Fruit fly (Drosophila melanogaster) whole organism, prepupa: Measurements from ENCODE around the gene CG6204.

Source experiments
- Blimp-1 ChIP-seq: fragments of 200-800 bp; sonication (Bioruptor generic); optimal IDR thresholded peaks from 3 replicates; lab custom pipeline; 2017; ENCODE audit warnings: missing biosample characterization, missing genetic modification characterization, mild to moderate bottlenecking, moderate library complexity, missing genetic modification reagents
- CG10631 ChIP-seq: fragments of 200-800 bp; sonication (Bioruptor generic); optimal IDR thresholded peaks from 2 replicates; lab custom pipeline; 2016; ENCODE audit warnings: missing biosample characterization, missing genetic modification characterization
- CG10669 ChIP-seq: fragments of 200-800 bp; sonication (Bioruptor generic); optimal IDR thresholded peaks from 3 replicates; lab custom pipeline; 2018; ENCODE audit warnings: missing biosample characterization, mild to moderate bottlenecking, missing genetic modification characterization, moderate library complexity
- CG11294 ChIP-seq: fragments of 200-800 bp; sonication (Bioruptor generic); IDR thresholded peaks from 2 replicates; pipeline ENCODE4 v1.3.6; 2022; ENCODE audit warnings: missing biosample characterization, missing genetic modification characterization
- CG11762 ChIP-seq: fragments of 200-800 bp; sonication (Bioruptor generic); optimal IDR thresholded peaks from 3 replicates; lab custom pipeline; 2016; ENCODE audit warnings: missing biosample characterization, missing genetic modification characterization; ENCODE audit not compliant: insufficient read depth
- CG11902 ChIP-seq: fragments of 200-800 bp; sonication (Bioruptor generic); optimal IDR thresholded peaks from 3 replicates; lab custom pipeline; 2016; ENCODE audit warnings: missing biosample characterization, missing genetic modification characterization
- CG15336 ChIP-seq: fragments of 200-800 bp; sonication (Bioruptor generic); IDR thresholded peaks from 2 replicates; pipeline ENCODE4 v1.3.6; 2022; ENCODE audit warnings: missing biosample characterization, missing genetic modification characterization
- CG16779 ChIP-seq: fragments of 200-800 bp; sonication (Bioruptor generic); optimal IDR thresholded peaks from 3 replicates; lab custom pipeline; 2017; ENCODE audit warnings: missing biosample characterization, mild to moderate bottlenecking, missing genetic modification characterization
- CG3032 ChIP-seq: fragments of 200-800 bp; optimal IDR thresholded peaks from 2 replicates; lab custom pipeline; 2019; ENCODE audit warnings: missing biosample characterization, mild to moderate bottlenecking, missing genetic modification characterization, moderate library complexity
- CG34406 ChIP-seq: fragments of 200-800 bp; sonication (Bioruptor generic); optimal IDR thresholded peaks from 3 replicates; lab custom pipeline; 2016; ENCODE audit warnings: missing biosample characterization, missing genetic modification characterization
- CG6163 ChIP-seq: fragments of 200-800 bp; sonication (Bioruptor generic); IDR thresholded peaks from 3 replicates; pipeline ENCODE4 v1.3.6; 2022; ENCODE audit warnings: missing biosample characterization, missing genetic modification characterization
- CG6276 ChIP-seq: fragments of 200-800 bp; sonication (Bioruptor generic); optimal IDR thresholded peaks from 2 replicates; lab custom pipeline; 2017; ENCODE audit warnings: missing biosample characterization, mild to moderate bottlenecking, missing genetic modification characterization
- CG6792 ChIP-seq: fragments of 200-800 bp; sonication (Bioruptor generic); optimal IDR thresholded peaks from 3 replicates; lab custom pipeline; 2016; ENCODE audit warnings: missing biosample characterization, missing genetic modification characterization
- CG6808 ChIP-seq: fragments of 200-800 bp; sonication (Bioruptor generic); optimal IDR thresholded peaks from 3 replicates; lab custom pipeline; 2017; ENCODE audit warnings: missing biosample characterization, missing genetic modification characterization, mild to moderate bottlenecking, moderate library complexity, missing genetic modification reagents
- CG6854 ChIP-seq: fragments of 200-800 bp; sonication (Bioruptor generic); optimal IDR thresholded peaks from 2 replicates; lab custom pipeline; 2017; ENCODE audit warnings: missing biosample characterization, mild to moderate bottlenecking, missing genetic modification characterization
- CG8119 ChIP-seq: fragments of 200-800 bp; sonication (Bioruptor generic); IDR thresholded peaks from 3 replicates; pipeline ENCODE4 v1.3.6; 2022; ENCODE audit warnings: missing biosample characterization, missing genetic modification characterization
- CG8319 ChIP-seq: fragments of 200-800 bp; sonication (Bioruptor generic); optimal IDR thresholded peaks from 3 replicates; lab custom pipeline; 2016; ENCODE audit warnings: missing biosample characterization, missing genetic modification characterization
- CG8632 ChIP-seq: fragments of 200-800 bp; sonication (Bioruptor generic); optimal IDR thresholded peaks from 3 replicates; lab custom pipeline; 2016; ENCODE audit warnings: missing biosample characterization, missing genetic modification characterization
- CG9139 ChIP-seq: fragments of 200-800 bp; sonication (Bioruptor generic); optimal IDR thresholded peaks from 3 replicates; lab custom pipeline; 2017; ENCODE audit warnings: missing biosample characterization, mild to moderate bottlenecking, missing genetic modification characterization
- Eip75B ChIP-seq: fragments of 200-800 bp; sonication (Bioruptor generic); optimal IDR thresholded peaks from 3 replicates; lab custom pipeline; 2016; ENCODE audit warnings: missing biosample characterization, missing genetic modification characterization
- Eip78C ChIP-seq: fragments of 200-800 bp; sonication (Bioruptor generic); peaks from one replicate; lab custom pipeline; 2016; ENCODE audit warnings: missing biosample characterization, missing genetic modification characterization
- Eip93F ChIP-seq: fragments of 200-800 bp; sonication (Bioruptor generic); optimal IDR thresholded peaks from 2 replicates; lab custom pipeline; 2016; ENCODE audit warnings: missing biosample characterization, mild to moderate bottlenecking, missing genetic modification characterization
- Gug ChIP-seq: fragments of 200-800 bp; sonication (Bioruptor generic); IDR thresholded peaks from 2 replicates; pipeline ENCODE4 v1.3.6; 2022; ENCODE audit warnings: missing biosample characterization, missing genetic modification characterization
- Hr38 ChIP-seq: sonication (Bioruptor generic); optimal IDR thresholded peaks from 2 replicates; lab custom pipeline; 2016; ENCODE audit warnings: missing biosample characterization, missing genetic modification characterization
- Hr39 ChIP-seq: fragments of 200-800 bp; sonication (Bioruptor generic); optimal IDR thresholded peaks from 2 replicates; lab custom pipeline; 2016; ENCODE audit warnings: missing biosample characterization, missing genetic modification characterization
- Lpt ChIP-seq: fragments of 200-800 bp; sonication (Bioruptor generic); optimal IDR thresholded peaks from 3 replicates; lab custom pipeline; 2016; ENCODE audit warnings: missing biosample characterization, missing genetic modification characterization
- Met ChIP-seq: fragments of 200-800 bp; sonication (Bioruptor generic); optimal IDR thresholded peaks from 3 replicates; lab custom pipeline; 2016; ENCODE audit warnings: missing biosample characterization, missing genetic modification characterization
- OdsH ChIP-seq: fragments of 200-800 bp; sonication (Bioruptor generic); optimal IDR thresholded peaks from 3 replicates; lab custom pipeline; 2016; ENCODE audit warnings: missing biosample characterization, missing genetic modification characterization
- Smox ChIP-seq: fragments of 200-800 bp; sonication (Bioruptor generic); optimal IDR thresholded peaks from 3 replicates; lab custom pipeline; 2016; ENCODE audit warnings: missing biosample characterization, missing genetic modification characterization
- Sox102F ChIP-seq: fragments of 200-800 bp; sonication (Bioruptor generic); optimal IDR thresholded peaks from 2 replicates; lab custom pipeline; 2016; ENCODE audit warnings: missing biosample characterization, mild to moderate bottlenecking, missing genetic modification characterization
- cyc ChIP-seq: fragments of 200-800 bp; sonication (Bioruptor generic); optimal IDR thresholded peaks from 3 replicates; lab custom pipeline; 2016; ENCODE audit warnings: missing biosample characterization, missing genetic modification characterization
- dac ChIP-seq: fragments of 200-800 bp; sonication (Bioruptor generic); optimal IDR thresholded peaks from 2 replicates; lab custom pipeline; 2017; ENCODE audit warnings: missing biosample characterization, mild to moderate bottlenecking, missing genetic modification characterization
- dsx ChIP-seq: fragments of 200-800 bp; optimal IDR thresholded peaks from 3 replicates; lab custom pipeline; 2019; ENCODE audit warnings: missing biosample characterization, mild to moderate bottlenecking, missing genetic modification characterization, moderate library complexity; ENCODE audit not compliant: poor library complexity, severe bottlenecking
- eg ChIP-seq: fragments of 200-800 bp; sonication (Bioruptor generic); IDR thresholded peaks from 3 replicates; pipeline ENCODE4 v1.3.6; 2022; ENCODE audit warnings: missing biosample characterization, missing genetic modification characterization
- esn ChIP-seq: fragments of 200-800 bp; sonication (Bioruptor generic); optimal IDR thresholded peaks from 2 replicates; lab custom pipeline; 2016; ENCODE audit warnings: missing biosample characterization, mild to moderate bottlenecking, missing genetic modification characterization, moderate library complexity
- fd85E ChIP-seq: fragments of 200-800 bp; sonication (Bioruptor generic); optimal IDR thresholded peaks from 3 replicates; lab custom pipeline; 2016; ENCODE audit warnings: missing biosample characterization, missing genetic modification characterization
- lz ChIP-seq: fragments of 200-800 bp; sonication (Bioruptor generic); optimal IDR thresholded peaks from 3 replicates; lab custom pipeline; 2016; ENCODE audit warnings: missing biosample characterization, missing genetic modification characterization
- net ChIP-seq: fragments of 200-800 bp; sonication (Bioruptor generic); optimal IDR thresholded peaks from 3 replicates; lab custom pipeline; 2016; ENCODE audit warnings: missing biosample characterization, missing genetic modification characterization
- pdm3 ChIP-seq: fragments of 200-800 bp; sonication (Bioruptor generic); optimal IDR thresholded peaks from 3 replicates; lab custom pipeline; 2016; ENCODE audit warnings: missing biosample characterization, missing genetic modification characterization
- salr ChIP-seq, 2 experiments: fragments of 200-800 bp; sonication (Bioruptor generic); optimal IDR thresholded peaks; 3 replicates each; lab custom pipeline; 2016 to 2018; ENCODE audit warnings: missing biosample characterization in 2 of 2, missing genetic modification characterization in 2 of 2, mild to moderate bottlenecking in 1 of 2
- spab ChIP-seq: fragments of 200-800 bp; sonication (Bioruptor generic); optimal IDR thresholded peaks from 2 replicates; lab custom pipeline; 2017; ENCODE audit warnings: missing biosample characterization, mild to moderate bottlenecking, missing genetic modification characterization, missing genetic modification reagents
- topi ChIP-seq: fragments of 200-800 bp; sonication (Bioruptor generic); optimal IDR thresholded peaks from 3 replicates; lab custom pipeline; 2016; ENCODE audit warnings: missing biosample characterization, missing genetic modification characterization

The CG6204 gene

dm6 chr3R:24161173-24161811 is 32.3 kb upstream of the CG6204 start, which contains the start of the genes Myo95E and TBC1d7 (continued):
- TF ChIP-seq CG9139 (peak; percentile 67), CG6808 (GFP tag; lab: Kevin White, UChicago) (no peak), CG6276 (GFP tag; lab: Kevin White, UChicago) (no peak), CG16779 (tag; lab: Kevin White, UChicago) (peak; percentile 74), spab (GFP tag; lab: Kevin White, UChicago) (no peak), dac (GFP tag; lab: Kevin White, UChicago) (peak; percentile 79), CG10669 (GFP tag; lab: Kevin White, UChicago) (peak; percentile 89), Sox102F (GFP tag; lab: Kevin White, UChicago) (no peak), Met (no peak), Eip78C (peak; percentile 94), Hr39 (GFP tag; lab: Kevin White, UChicago) (peak; percentile 72), CG10631 (GFP tag; lab: Kevin White, UChicago) (peak; percentile 92), Hr38 (GFP tag; lab: Kevin White, UChicago) (no peak), CG8119 (peak; percentile 92), salr (GFP tag; optimal IDR thresholded peaks at IDR 0.05; lab: Kevin White, UChicago) (peak in 1 of 2 experiments; percentile 80), CG11902 (peak; percentile 90), lz (peak; percentile 87), CG8319 (GFP tag; lab: Kevin White, UChicago) (peak; percentile 73), Eip93F (GFP tag; lab: Kevin White, UChicago) (peak; percentile 73), Lpt (GFP tag; lab: Kevin White, UChicago) (peak; percentile 82), CG11294 (GFP tag; lab: Robert Waterston, UW) (peak; percentile 94), OdsH (GFP tag; lab: Kevin White, UChicago) (peak; percentile 92), eg (peak; percentile 97)

dm6 chr3R:24162774-24163555 is 30.7 kb upstream of the CG6204 start, which contains the start of gene mRpS24:
Gene mRpS24, minus strand, starts transcription at chr3R:24163545.
- TF ChIP-seq CG6808 (GFP tag; lab: Kevin White, UChicago) (no peak), CG11762 (GFP tag; lab: Kevin White, UChicago) (no peak), Smox (GFP tag; lab: Kevin White, UChicago) (no peak), eg (no peak), CG6854 (GFP tag; lab: Kevin White, UChicago) (no peak), topi (GFP tag; lab: Kevin White, UChicago) (no peak), dsx (GFP tag; lab: Kevin White, UChicago) (no peak), Met (no peak), Gug (GFP tag; lab: Robert Waterston, UW) (no peak), CG8632 (GFP tag; lab: Kevin White, UChicago) (no peak), CG10631 (GFP tag; lab: Kevin White, UChicago) (no peak), fd85E (no peak), spab (GFP tag; lab: Kevin White, UChicago) (no peak), Eip75B (GFP tag; lab: Kevin White, UChicago) (no peak), Lpt (GFP tag; lab: Kevin White, UChicago) (no peak), CG8319 (GFP tag; lab: Kevin White, UChicago) (no peak)

- TF ChIP-seq dsx (GFP tag; lab: Kevin White, UChicago) (peak; percentile 56), Blimp-1 (GFP tag; lab: Kevin White, UChicago) (no peak), Sox102F (GFP tag; lab: Kevin White, UChicago) (no peak), Lpt (GFP tag; lab: Kevin White, UChicago) (peak; percentile 36), Eip75B (GFP tag; lab: Kevin White, UChicago) (peak; percentile 61), CG3032 (tag; lab: Kevin White, UChicago) (peak; percentile 64), Hr39 (GFP tag; lab: Kevin White, UChicago) (peak; percentile 61), CG10631 (GFP tag; lab: Kevin White, UChicago) (peak; percentile 69), eg (peak; percentile 70), Met (no peak), Eip78C (peak; percentile 91), pdm3 (peak; percentile 63), lz (peak; percentile 76), Gug (GFP tag; lab: Robert Waterston, UW) (peak; percentile 45; the same call in 1 of the 2 replicates), cyc (peak; percentile 56), CG6854 (GFP tag; lab: Kevin White, UChicago) (no peak), CG15336 (peak; percentile 56), CG8632 (GFP tag; lab: Kevin White, UChicago) (peak; percentile 37), CG11902 (peak; percentile 32), CG34406 (peak; percentile 57), CG6792 (peak; percentile 49), net (GFP tag; lab: Kevin White, UChicago) (peak; percentile 52), CG6163 (GFP tag; lab: Robert Waterston, UW) (peak; percentile 71), esn (GFP tag; lab: Kevin White, UChicago) (peak; percentile 75)
Observed at dm6 chr3R:24163556-24164022, 30.0 kb upstream of the CG6204 start, which contains the start of gene Apc2. Gene Apc2, plus strand, starts transcription at chr3R:24163966.
